Worm (Caenorhabditis elegans) whole organism, early embryonic: Measurements from ENCODE around the gene srh-270.

ENCODE experiments used
- B0310.2 ChIP-seq: sonication (generic microtip); optimal IDR thresholded peaks from 2 replicates; lab custom pipeline; 2016; ENCODE audit warnings: mild to moderate bottlenecking, missing genetic modification characterization, missing compliant biosample characterization
- F13C5.2 ChIP-seq: sonication (generic microtip); optimal IDR thresholded peaks from 2 replicates; lab custom pipeline; 2017; ENCODE audit warnings: mild to moderate bottlenecking, missing genetic modification characterization, inconsistent platforms, missing compliant biosample characterization
- aly-1 ChIP-seq: sonication (generic microtip); optimal IDR thresholded peaks from 2 replicates; lab custom pipeline; 2016; ENCODE audit warnings: missing genetic modification characterization, missing compliant biosample characterization
- ama-1 ChIP-seq: fragments of 150-350 bp; optimal IDR thresholded peaks from 2 replicates; lab custom pipeline; 2014
- ceh-13 ChIP-seq: fragments of 200-800 bp; sonication (Bioruptor generic); optimal IDR thresholded peaks from 2 replicates; lab custom pipeline; 2018; ENCODE audit warnings: mild to moderate bottlenecking, missing genetic modification characterization, missing compliant biosample characterization
- ceh-36 ChIP-seq: sonication (generic microtip); optimal IDR thresholded peaks from 2 replicates; lab custom pipeline; 2016; ENCODE audit warnings: missing genetic modification characterization, inconsistent platforms, missing compliant biosample characterization
- ets-7 ChIP-seq: sonication (generic microtip); optimal IDR thresholded peaks from 2 replicates; lab custom pipeline; 2016; ENCODE audit warnings: missing genotype, missing genetic modification characterization, missing compliant biosample characterization
- flt-1 ChIP-seq: fragments of 200-800 bp; sonication (Bioruptor generic); IDR thresholded peaks from 2 replicates; pipeline ENCODE4 v1.3.6; 2022; ENCODE audit warnings: missing genetic modification characterization, missing compliant biosample characterization
- hmbx-1 ChIP-seq: sonication (generic microtip); optimal IDR thresholded peaks from 2 replicates; lab custom pipeline; 2016; ENCODE audit warnings: mild to moderate bottlenecking, missing genetic modification characterization, missing compliant biosample characterization
- hmg-4 ChIP-seq: fragments of 200-800 bp; sonication (Bioruptor generic); optimal IDR thresholded peaks from 2 replicates; lab custom pipeline; 2018; ENCODE audit warnings: mild to moderate bottlenecking, missing genetic modification characterization, missing compliant biosample characterization
- hnd-1 ChIP-seq: sonication (generic microtip); optimal IDR thresholded peaks from 2 replicates; lab custom pipeline; 2016; ENCODE audit warnings: missing genetic modification characterization, missing compliant biosample characterization
- pes-1 ChIP-seq: fragments of 200-800 bp; sonication (Bioruptor generic); IDR thresholded peaks from 2 replicates; pipeline ENCODE4 v1.3.6; 2022; ENCODE audit warnings: missing genetic modification reagents, missing genetic modification characterization, missing compliant biosample characterization
- scrt-1 ChIP-seq: fragments of 200-800 bp; sonication (Bioruptor generic); IDR thresholded peaks from 2 replicates; pipeline ENCODE4 v1.3.6; 2022; ENCODE audit warnings: missing genetic modification characterization, missing compliant biosample characterization
- sea-1 ChIP-seq: fragments of 200-800 bp; sonication (Bioruptor generic); conservative IDR thresholded peaks from 2 replicates; pipeline ENCODE4 v1.3.6; 2022; ENCODE audit warnings: missing genetic modification characterization, missing compliant biosample characterization
- tbx-11 ChIP-seq: fragments of 200-800 bp; sonication (Bioruptor generic); IDR thresholded peaks from 2 replicates; pipeline ENCODE4 v1.3.6; 2022; ENCODE audit warnings: missing genetic modification characterization, missing compliant biosample characterization
- tbx-37 ChIP-seq: fragments of 200-800 bp; sonication (Bioruptor generic); conservative IDR thresholded peaks from 2 replicates; pipeline ENCODE4 v1.3.6; 2022; ENCODE audit warnings: missing genetic modification reagents, missing genetic modification characterization, missing compliant biosample characterization
- tra-4 ChIP-seq: sonication (generic microtip); optimal IDR thresholded peaks from 2 replicates; lab custom pipeline; 2017; ENCODE audit warnings: missing genetic modification characterization, missing compliant biosample characterization

Gene srh-270

ce11 chrV:2861505-2861904 is at the start of gene srh-270:
srh-270 (minus strand) TSS chrV:2861605.
- TF ChIP-seq hnd-1 (tag; lab: Kevin White, UChicago): no peak

ce11 chrV:2909525-2909924 is 48.1 kb upstream of the srh-270 start, which contains the start of gene zmp-3:
zmp-3 (minus strand) TSS chrV:2909625.
- TF ChIP-seq ets-7 (no peak), tra-4 (tag; lab: Kevin White, UChicago) (no peak), scrt-1 (GFP tag; lab: Robert Waterston, UW) (no peak), flt-1 (no peak), hmg-4 (GFP tag; lab: Kevin White, UChicago) (no peak), F13C5.2 (no peak), hnd-1 (tag; lab: Kevin White, UChicago) (no peak), aly-1 (tag; lab: Kevin White, UChicago) (no peak), sea-1 (GFP tag; lab: Robert Waterston, UW) (no peak), ama-1 (lab: Kevin White, UChicago) (no peak), ceh-13 (no peak), ceh-36 (tag; lab: Kevin White, UChicago) (no peak), tbx-37 (no peak), hmbx-1 (tag; lab: Kevin White, UChicago) (no peak), tbx-11 (no peak)

ce11 chrV:2903227-2903626 is 41.8 kb upstream of the srh-270 start, which contains the start of gene C31B8.7:
C31B8.7 (minus strand) TSS chrV:2903327.
- no peak for TF ChIP-seq flt-1
- no peak for TF ChIP-seq tbx-11
- no peak for TF ChIP-seq hmg-4 (GFP tag; lab: Kevin White, UChicago)
- TF ChIP-seq hnd-1 (tag; lab: Kevin White, UChicago): no peak
- no peak for TF ChIP-seq F13C5.2
- TF ChIP-seq pes-1: no peak
- no peak for TF ChIP-seq scrt-1 (GFP tag; lab: Robert Waterston, UW)
- no peak for TF ChIP-seq tbx-37
- no peak for TF ChIP-seq aly-1 (tag; lab: Kevin White, UChicago)
- no peak for TF ChIP-seq tra-4 (tag; lab: Kevin White, UChicago)
- no peak for TF ChIP-seq ets-7
- no peak for TF ChIP-seq ceh-36 (tag; lab: Kevin White, UChicago)
- TF ChIP-seq sea-1 (GFP tag; lab: Robert Waterston, UW): no peak
- TF ChIP-seq hmbx-1 (tag; lab: Kevin White, UChicago): no peak

ce11 chrV:2899867-2900266 is 38.5 kb upstream of the srh-270 start, which contains the start of gene str-46:
str-46 (minus strand) TSS chrV:2899967.
- TF ChIP-seq tra-4 (tag; lab: Kevin White, UChicago) (no peak), F13C5.2 (no peak)

ce11 chrV:2896198-2896660 is 34.8 kb upstream of the srh-270 start, which contains the start of gene pals-32:
pals-32 (plus strand) TSS chrV:2896610.
- TF ChIP-seq pes-1 (no peak), aly-1 (tag; lab: Kevin White, UChicago) (no peak), ceh-36 (tag; lab: Kevin White, UChicago) (no peak), hnd-1 (tag; lab: Kevin White, UChicago) (no peak), tbx-37 (no peak), sea-1 (GFP tag; lab: Robert Waterston, UW) (no peak), tbx-11 (no peak), tra-4 (tag; lab: Kevin White, UChicago) (no peak), F13C5.2 (no peak), flt-1 (no peak), scrt-1 (GFP tag; lab: Robert Waterston, UW) (no peak), B0310.2 (tag; lab: Kevin White, UChicago) (no peak)

ce11 chrV:2892976-2893375 is 31.6 kb upstream of the srh-270 start, which contains the start of gene srh-127:
srh-127 (plus strand) TSS chrV:2893276.
- TF ChIP-seq ama-1 (lab: Kevin White, UChicago): no peak
- TF ChIP-seq ceh-13: no peak

- no peak for TF ChIP-seq ceh-13
- TF ChIP-seq pes-1: no peak
- no peak for TF ChIP-seq tbx-37
- no peak for TF ChIP-seq F13C5.2
- no peak for TF ChIP-seq hmg-4 (GFP tag; lab: Kevin White, UChicago)
- TF ChIP-seq hmbx-1 (tag; lab: Kevin White, UChicago): no peak
- TF ChIP-seq scrt-1 (GFP tag; lab: Robert Waterston, UW): no peak
- TF ChIP-seq sea-1 (GFP tag; lab: Robert Waterston, UW): no peak
- no peak for TF ChIP-seq hnd-1 (tag; lab: Kevin White, UChicago)
These were observed 30.5 kb upstream of the srh-270 start, which contains the start of gene F37B4.15 for ce11 chrV:2891927-2892326. F37B4.15 (plus strand) TSS chrV:2892227.

ce11 chrV:2888681-2889080 is 27.3 kb upstream of the srh-270 start, which contains the start of gene srw-4:
srw-4 (minus strand) TSS chrV:2888781.
- no peak for TF ChIP-seq tbx-37
- TF ChIP-seq hmbx-1 (tag; lab: Kevin White, UChicago): no peak
- TF ChIP-seq ets-7: no peak
- TF ChIP-seq tra-4 (tag; lab: Kevin White, UChicago): no peak
- no peak for TF ChIP-seq hnd-1 (tag; lab: Kevin White, UChicago)
- no peak for TF ChIP-seq tbx-11
- no peak for TF ChIP-seq ceh-13
- no peak for TF ChIP-seq ceh-36 (tag; lab: Kevin White, UChicago)
- TF ChIP-seq flt-1: no peak
- TF ChIP-seq ama-1 (lab: Kevin White, UChicago): no peak
- no peak for TF ChIP-seq hmg-4 (GFP tag; lab: Kevin White, UChicago)
- TF ChIP-seq aly-1 (tag; lab: Kevin White, UChicago): no peak
- TF ChIP-seq B0310.2 (tag; lab: Kevin White, UChicago): no peak
- TF ChIP-seq F13C5.2: no peak
- TF ChIP-seq scrt-1 (GFP tag; lab: Robert Waterston, UW): no peak
- TF ChIP-seq sea-1 (GFP tag; lab: Robert Waterston, UW): no peak
- no peak for TF ChIP-seq pes-1
